ENCODE assay signal across 2 fruit fly cellular contexts in genomic region chr3L:16851566-16851965, dm6.
A peak's percentile ranks its signal among the peaks of the same experiment; 100 is the strongest.
TF ChIP-seq lines count a peak whose summit lies in the region.

No protein-coding gene starts in this region.

- no peak for TF ChIP-seq CTCF in whole organism, embryonic (GFP tag; optimal IDR thresholded peaks at IDR 0.05; lab: Kevin White, UChicago)

TF ChIP-seq in whole organism, embryonic, 481 proteins besides CTCF, POLR2A, EP300 and RAD21:
- TF ChIP-seq Dref (GFP tag; IDR thresholded peaks at IDR 0.05; lab: Robert Waterston, UW) (no peak), gsb (GFP tag; IDR thresholded peaks at IDR 0.05; lab: Robert Waterston, UW) (0 out of 2 replicates have a peak, but pooled peaks have one; percentile 15), CG2712 (tag; optimal IDR thresholded peaks at IDR 0.05; lab: Kevin White, UChicago) (no peak), CG17829 (tag; optimal IDR thresholded peaks at IDR 0.05; lab: Kevin White, UChicago) (no peak)

TF ChIP-seq in whole organism, wandering third instar larva, 38 proteins besides CTCF, POLR2A, EP300 and RAD21:
- TF ChIP-seq rgr (GFP tag; optimal IDR thresholded peaks at IDR 0.05; lab: Kevin White, UChicago) (no peak), lola (GFP tag; optimal IDR thresholded peaks at IDR 0.05; lab: Kevin White, UChicago) (no peak), Dfd (GFP tag; optimal IDR thresholded peaks at IDR 0.05; lab: Kevin White, UChicago) (peak; percentile 90)

Comparison
In these comparisons a context has a peak if more than half of its experiments do, and no peak if none do; other contexts are left out.
1. Of the 10 proteins assayed by ChIP-seq in both whole organism, embryonic and whole organism, wandering third instar larva: peak only in whole organism, embryonic: none; only in whole organism, wandering third instar larva: Dfd; in both: none; in neither: 9.